Fruit fly (Drosophila melanogaster): ENCODE data around the gene CG12065.

CG12065 gene

DNA sequence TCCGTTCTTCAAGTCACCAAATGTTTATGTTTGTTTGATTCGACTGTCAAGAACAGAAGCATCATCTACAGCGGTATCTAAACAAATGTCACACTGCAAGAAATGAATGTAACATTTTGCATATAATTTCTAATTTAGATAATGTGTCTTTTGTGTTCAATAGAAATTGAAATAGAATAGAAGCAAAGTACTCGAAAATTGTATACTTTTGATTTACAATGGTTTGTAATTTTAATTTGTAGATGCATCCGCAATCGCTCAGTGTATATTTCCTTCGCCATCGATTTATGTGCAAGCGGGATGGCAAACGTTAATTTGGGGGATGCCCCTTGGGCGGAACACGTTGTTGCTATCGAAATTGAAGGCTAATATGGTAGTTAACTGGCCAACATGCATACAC lies 35.9 kb upstream of the CG12065 start (continued):
- TF ChIP-seq NfI (GFP tag; optimal IDR thresholded peaks at IDR 0.05) (peak; percentile 49), CG2712 (tag; optimal IDR thresholded peaks at IDR 0.05) (peak; percentile 75), CG1647 (GFP tag; optimal IDR thresholded peaks at IDR 0.05) (no peak), tll (GFP tag; optimal IDR thresholded peaks at IDR 0.05) (no peak), CG7271 (tag; optimal IDR thresholded peaks at IDR 0.05) (no peak), ind (GFP tag; optimal IDR thresholded peaks at IDR 0.05) (peak; percentile 58), Lim3 (GFP tag; IDR thresholded peaks at IDR 0.05) (no peak), CG11085 (GFP tag; IDR thresholded peaks at IDR 0.05) (no peak), Ssrp (tag; optimal IDR thresholded peaks at IDR 0.05) (peak; percentile 54), fd3F (GFP tag; optimal IDR thresholded peaks at IDR 0.05) (peak; percentile 32), Abd-B (GFP tag; optimal IDR thresholded peaks at IDR 0.05) (peak; percentile 39), CG11723 (GFP tag; optimal IDR thresholded peaks at IDR 0.05) (peak; percentile 17), CG6689 (GFP tag; IDR thresholded peaks at IDR 0.05) (peak; percentile 64), Sox102F (GFP tag; optimal IDR thresholded peaks at IDR 0.05) (peak; percentile 74), cwo (GFP tag; optimal IDR thresholded peaks at IDR 0.05) (peak; percentile 42), ci (GFP tag; IDR thresholded peaks at IDR 0.05) (peak; percentile 78), dmrt99B (tag; optimal IDR thresholded peaks at IDR 0.05) (peak; percentile 76), lilli (GFP tag; optimal IDR thresholded peaks at IDR 0.05) (peak; percentile 60), cato (GFP tag; optimal IDR thresholded peaks at IDR 0.05; ENCODE audit: borderline replicate concordance) (peak; percentile 24), CG6254 (GFP tag; optimal IDR thresholded peaks at IDR 0.05) (peak; percentile 36), CG9437 (GFP tag; optimal IDR thresholded peaks at IDR 0.05) (peak; percentile 43), CG34422 (GFP tag; IDR thresholded peaks at IDR 0.05) (peak; percentile 73; the same call in 2 of the 3 replicates), CG3065 (GFP tag; optimal IDR thresholded peaks at IDR 0.05) (no peak), lbe (GFP tag; optimal IDR thresholded peaks at IDR 0.05) (no peak), CG3407 (GFP tag; optimal IDR thresholded peaks at IDR 0.05) (no peak), fru (optimal IDR thresholded peaks at IDR 0.05) (no peak), CG18476 (GFP tag; optimal IDR thresholded peaks at IDR 0.05) (peak; percentile 30), CG10267 (tag; optimal IDR thresholded peaks at IDR 0.05) (peak; percentile 61), NFAT (GFP tag; IDR thresholded peaks at IDR 0.05) (no peak), CG10654 (GFP tag; optimal IDR thresholded peaks at IDR 0.05) (peak; percentile 34), CG5180 (GFP tag; optimal IDR thresholded peaks at IDR 0.05) (peak; percentile 10), CG16779 (GFP tag; IDR thresholded peaks at IDR 0.05) (no peak), gfzf (GFP tag; optimal IDR thresholded peaks at IDR 0.05) (no peak), CG8089 (GFP tag; optimal IDR thresholded peaks at IDR 0.05) (peak; percentile 25), Atf3 (GFP tag; optimal IDR thresholded peaks at IDR 0.05) (no peak), CG8290 (GFP tag; optimal IDR thresholded peaks at IDR 0.05) (peak; percentile 48), CG8290 (tag; optimal IDR thresholded peaks at IDR 0.05) (peak in 1 of 2 experiments; percentile 66), ATbp (GFP tag; optimal IDR thresholded peaks at IDR 0.05) (peak; percentile 57), slou (GFP tag; optimal IDR thresholded peaks at IDR 0.05) (peak; percentile 26), CG15696 (tag; optimal IDR thresholded peaks at IDR 0.05) (no peak), sr (GFP tag; IDR thresholded peaks at IDR 0.05) (no peak), CG4404 (GFP tag; IDR thresholded peaks at IDR 0.05) (peak; percentile 26; the same call in 1 of the 2 replicates), CG18599 (GFP tag; optimal IDR thresholded peaks at IDR 0.05) (peak; percentile 75), CG13287 (GFP tag; IDR thresholded peaks at IDR 0.05; ENCODE audit: partially characterized antibody) (no peak), Dip3 (GFP tag; optimal IDR thresholded peaks at IDR 0.05) (no peak), lola (GFP tag; optimal IDR thresholded peaks at IDR 0.05) (peak in 1 of 3 experiments; percentile 41), CG2199 (GFP tag; IDR thresholded peaks at IDR 0.05) (no peak), jing (GFP tag; optimal IDR thresholded peaks at IDR 0.05) (peak; percentile 3), CG11560 (tag; IDR thresholded peaks at IDR 0.05) (no peak), tap (tag; optimal IDR thresholded peaks at IDR 0.05) (peak; percentile 70), TFAM (GFP tag; optimal IDR thresholded peaks at IDR 0.05) (no peak)

Data from whole organism, embryonic.